Worm (Caenorhabditis elegans): Measurements from ENCODE around the gene T01B11.1.

T01B11.1 gene

ce11 chrIV:8475030-8475679 lies 28.2 kb downstream of the T01B11.1 start:
- TF ChIP-seq ceh-36 (tag; optimal IDR thresholded peaks at IDR 0.05) (no peak), F13C5.2 (tag; optimal IDR thresholded peaks at IDR 0.05) (no peak), scrt-1 (GFP tag; IDR thresholded peaks at IDR 0.05) (no peak), hmbx-1 (tag; optimal IDR thresholded peaks at IDR 0.05) (no peak), B0310.2 (tag; optimal IDR thresholded peaks at IDR 0.05) (no peak), tbx-37 (GFP tag; conservative IDR thresholded peaks at IDR 0.05) (no peak), pes-1 (GFP tag; IDR thresholded peaks at IDR 0.05) (no peak), sea-1 (GFP tag; conservative IDR thresholded peaks at IDR 0.05) (no peak), ets-7 (tag; optimal IDR thresholded peaks at IDR 0.05) (no peak), ama-1 (optimal IDR thresholded peaks at IDR 0.05) (no peak), ceh-13 (GFP tag; optimal IDR thresholded peaks at IDR 0.05) (no peak), aly-1 (tag; optimal IDR thresholded peaks at IDR 0.05) (no peak), hmg-4 (GFP tag; optimal IDR thresholded peaks at IDR 0.05) (no peak), flt-1 (GFP tag; IDR thresholded peaks at IDR 0.05) (no peak), tra-4 (tag; optimal IDR thresholded peaks at IDR 0.05) (no peak), tbx-11 (GFP tag; IDR thresholded peaks at IDR 0.05) (no peak)

ce11 chrIV:8476166-8476565 lies 29.2 kb downstream of the T01B11.1 start:
- TF ChIP-seq ceh-13 (GFP tag; optimal IDR thresholded peaks at IDR 0.05) (no peak), hnd-1 (tag; optimal IDR thresholded peaks at IDR 0.05) (no peak)

- no peak for TF ChIP-seq hmbx-1 (tag; optimal IDR thresholded peaks at IDR 0.05)
- TF ChIP-seq tbx-11 (GFP tag; IDR thresholded peaks at IDR 0.05): no peak
- TF ChIP-seq aly-1 (tag; optimal IDR thresholded peaks at IDR 0.05): no peak
- no peak for TF ChIP-seq pes-1 (GFP tag; IDR thresholded peaks at IDR 0.05)
- TF ChIP-seq tra-4 (tag; optimal IDR thresholded peaks at IDR 0.05): no peak
- TF ChIP-seq F13C5.2 (tag; optimal IDR thresholded peaks at IDR 0.05): no peak
- TF ChIP-seq ama-1 (optimal IDR thresholded peaks at IDR 0.05): no peak
- no peak for TF ChIP-seq ceh-13 (GFP tag; optimal IDR thresholded peaks at IDR 0.05)
- no peak for TF ChIP-seq B0310.2 (tag; optimal IDR thresholded peaks at IDR 0.05)
- no peak for TF ChIP-seq scrt-1 (GFP tag; IDR thresholded peaks at IDR 0.05)
- TF ChIP-seq flt-1 (GFP tag; IDR thresholded peaks at IDR 0.05): no peak
- TF ChIP-seq sea-1 (GFP tag; conservative IDR thresholded peaks at IDR 0.05): no peak
- TF ChIP-seq hmg-4 (GFP tag; optimal IDR thresholded peaks at IDR 0.05): no peak
- no peak for TF ChIP-seq hnd-1 (tag; optimal IDR thresholded peaks at IDR 0.05)
- TF ChIP-seq tbx-37 (GFP tag; conservative IDR thresholded peaks at IDR 0.05): no peak
- TF ChIP-seq ets-7 (tag; optimal IDR thresholded peaks at IDR 0.05): no peak
- no peak for TF ChIP-seq ceh-36 (tag; optimal IDR thresholded peaks at IDR 0.05)
Measured at ce11 chrIV:8476880-8477279, 29.9 kb downstream of the T01B11.1 start, which contains the start of gene spp-10. Gene spp-10, plus strand, starts transcription at chrIV:8477180.

- TF ChIP-seq scrt-1 (GFP tag; IDR thresholded peaks at IDR 0.05) (no peak), ceh-36 (tag; optimal IDR thresholded peaks at IDR 0.05) (no peak), ama-1 (optimal IDR thresholded peaks at IDR 0.05) (no peak)
Measured at ce11 chrIV:8478516-8478915, 31.5 kb downstream of the T01B11.1 start.

ce11 chrIV:8479346-8479745 lies 32.3 kb downstream of the T01B11.1 start, which contains the start of gene hlh-12:
Gene hlh-12, minus strand, starts transcription at chrIV:8479446.
- no peak for TF ChIP-seq ceh-36 (tag; optimal IDR thresholded peaks at IDR 0.05)
- TF ChIP-seq tra-4 (tag; optimal IDR thresholded peaks at IDR 0.05): no peak
- no peak for TF ChIP-seq scrt-1 (GFP tag; IDR thresholded peaks at IDR 0.05)
- no peak for TF ChIP-seq tbx-11 (GFP tag; IDR thresholded peaks at IDR 0.05)
- TF ChIP-seq pes-1 (GFP tag; IDR thresholded peaks at IDR 0.05): no peak
- no peak for TF ChIP-seq hmbx-1 (tag; optimal IDR thresholded peaks at IDR 0.05)
- TF ChIP-seq aly-1 (tag; optimal IDR thresholded peaks at IDR 0.05): no peak
- no peak for TF ChIP-seq flt-1 (GFP tag; IDR thresholded peaks at IDR 0.05)
- TF ChIP-seq ama-1 (optimal IDR thresholded peaks at IDR 0.05): no peak
- TF ChIP-seq hnd-1 (tag; optimal IDR thresholded peaks at IDR 0.05): no peak
- TF ChIP-seq B0310.2 (tag; optimal IDR thresholded peaks at IDR 0.05): no peak
- no peak for TF ChIP-seq sea-1 (GFP tag; conservative IDR thresholded peaks at IDR 0.05)
- no peak for TF ChIP-seq F13C5.2 (tag; optimal IDR thresholded peaks at IDR 0.05)
- no peak for TF ChIP-seq hmg-4 (GFP tag; optimal IDR thresholded peaks at IDR 0.05)
- TF ChIP-seq tbx-37 (GFP tag; conservative IDR thresholded peaks at IDR 0.05): no peak
- no peak for TF ChIP-seq ets-7 (tag; optimal IDR thresholded peaks at IDR 0.05)
- no peak for TF ChIP-seq ceh-13 (GFP tag; optimal IDR thresholded peaks at IDR 0.05)

ce11 chrIV:8481308-8481707 lies 34.3 kb downstream of the T01B11.1 start, which contains the start of gene spp-8:
Gene spp-8, plus strand, starts transcription at chrIV:8481664.
- TF ChIP-seq scrt-1 (GFP tag; IDR thresholded peaks at IDR 0.05) (no peak), hmbx-1 (tag; optimal IDR thresholded peaks at IDR 0.05) (no peak), aly-1 (tag; optimal IDR thresholded peaks at IDR 0.05) (no peak), sea-1 (GFP tag; conservative IDR thresholded peaks at IDR 0.05) (no peak), ama-1 (optimal IDR thresholded peaks at IDR 0.05) (no peak), F13C5.2 (tag; optimal IDR thresholded peaks at IDR 0.05) (no peak), tbx-37 (GFP tag; conservative IDR thresholded peaks at IDR 0.05) (no peak), tbx-11 (GFP tag; IDR thresholded peaks at IDR 0.05) (no peak)

ce11 chrIV:8487183-8487582 lies 40.2 kb downstream of the T01B11.1 start, which contains the start of gene srlf-3:
Gene srlf-3, plus strand, starts transcription at chrIV:8487483.
- TF ChIP-seq flt-1 (GFP tag; IDR thresholded peaks at IDR 0.05) (no peak), hmbx-1 (tag; optimal IDR thresholded peaks at IDR 0.05) (no peak), sea-1 (GFP tag; conservative IDR thresholded peaks at IDR 0.05) (no peak), ama-1 (optimal IDR thresholded peaks at IDR 0.05) (no peak), tra-4 (tag; optimal IDR thresholded peaks at IDR 0.05) (no peak), pes-1 (GFP tag; IDR thresholded peaks at IDR 0.05) (no peak), tbx-11 (GFP tag; IDR thresholded peaks at IDR 0.05) (no peak), hnd-1 (tag; optimal IDR thresholded peaks at IDR 0.05) (no peak), ets-7 (tag; optimal IDR thresholded peaks at IDR 0.05) (no peak), B0310.2 (tag; optimal IDR thresholded peaks at IDR 0.05) (no peak), scrt-1 (GFP tag; IDR thresholded peaks at IDR 0.05) (no peak), aly-1 (tag; optimal IDR thresholded peaks at IDR 0.05) (no peak), ceh-13 (GFP tag; optimal IDR thresholded peaks at IDR 0.05) (no peak), hmg-4 (GFP tag; optimal IDR thresholded peaks at IDR 0.05) (no peak), tbx-37 (GFP tag; conservative IDR thresholded peaks at IDR 0.05) (no peak), F13C5.2 (tag; optimal IDR thresholded peaks at IDR 0.05) (no peak), ceh-36 (tag; optimal IDR thresholded peaks at IDR 0.05) (no peak)
